Worm (Caenorhabditis elegans): ENCODE results near the gene F57G4.10.
"Not testable (repeated sequence)": the region's sequence is repeated elsewhere in the genome, so short reads cannot be mapped to it uniquely, and the experiment has no call there.

Gene F57G4.10

ce11 chrV:17628566-17628965, at the start of gene F57G4.10:
F57G4.10 (plus strand) TSS chrV:17628866.
- TF ChIP-seq tbx-37 (GFP tag; conservative IDR thresholded peaks at IDR 0.05): no peak
- TF ChIP-seq flt-1 (GFP tag; IDR thresholded peaks at IDR 0.05): no peak
- no peak for TF ChIP-seq tra-4 (tag; optimal IDR thresholded peaks at IDR 0.05)
- no peak for TF ChIP-seq hmbx-1 (tag; optimal IDR thresholded peaks at IDR 0.05)
- no peak for TF ChIP-seq hnd-1 (tag; optimal IDR thresholded peaks at IDR 0.05)
- no peak for TF ChIP-seq aly-1 (tag; optimal IDR thresholded peaks at IDR 0.05)
- TF ChIP-seq sea-1 (GFP tag; conservative IDR thresholded peaks at IDR 0.05): no peak
- no peak for TF ChIP-seq ama-1 (optimal IDR thresholded peaks at IDR 0.05)
- no peak for TF ChIP-seq ets-7 (tag; optimal IDR thresholded peaks at IDR 0.05)
- no peak for TF ChIP-seq F13C5.2 (tag; optimal IDR thresholded peaks at IDR 0.05)
- TF ChIP-seq pes-1 (GFP tag; IDR thresholded peaks at IDR 0.05): no peak
- TF ChIP-seq tbx-11 (GFP tag; IDR thresholded peaks at IDR 0.05): no peak
- no peak for TF ChIP-seq scrt-1 (GFP tag; IDR thresholded peaks at IDR 0.05)
- no peak for TF ChIP-seq B0310.2 (tag; optimal IDR thresholded peaks at IDR 0.05)
- TF ChIP-seq hmg-4 (GFP tag; optimal IDR thresholded peaks at IDR 0.05): no peak
- no peak for TF ChIP-seq ceh-13 (GFP tag; optimal IDR thresholded peaks at IDR 0.05)
- no peak for TF ChIP-seq ceh-36 (tag; optimal IDR thresholded peaks at IDR 0.05)

DNA sequence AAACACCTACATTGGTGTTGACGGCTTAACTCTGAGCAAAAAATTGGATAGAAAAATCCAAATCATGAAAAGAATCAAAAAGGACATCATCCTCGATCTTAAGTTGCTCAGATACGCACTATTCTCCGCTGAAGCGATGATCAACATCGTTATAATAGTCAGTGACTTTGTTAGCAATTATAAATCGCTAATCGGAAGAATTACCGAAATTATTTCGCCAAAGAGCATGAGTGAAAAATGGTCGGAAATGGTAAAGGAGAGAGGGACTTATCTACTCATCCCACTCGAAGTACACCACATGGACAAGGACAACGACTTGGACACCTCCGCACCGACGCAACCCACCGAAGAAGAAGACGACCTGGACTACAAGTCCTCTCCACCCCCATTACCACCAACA, 48.6 kb upstream of the F57G4.10 start:
- TF ChIP-seq hmg-4 (GFP tag; optimal IDR thresholded peaks at IDR 0.05): no peak

ce11 chrV:17584352-17584843, 44.3 kb upstream of the F57G4.10 start, which contains the start of gene fbxa-133:
fbxa-133 (plus strand) TSS chrV:17584793.
- not testable (repeated sequence) for TF ChIP-seq ceh-13 (GFP tag; optimal IDR thresholded peaks at IDR 0.05); tbx-37 (GFP tag; conservative IDR thresholded peaks at IDR 0.05); flt-1 (GFP tag; IDR thresholded peaks at IDR 0.05)

ce11 chrV:17595691-17596090, 33.0 kb upstream of the F57G4.10 start:
- no peak for TF ChIP-seq hnd-1 (tag; optimal IDR thresholded peaks at IDR 0.05)
- TF ChIP-seq scrt-1 (GFP tag; IDR thresholded peaks at IDR 0.05): no peak
- no peak for TF ChIP-seq hmg-4 (GFP tag; optimal IDR thresholded peaks at IDR 0.05)
- no peak for TF ChIP-seq ama-1 (optimal IDR thresholded peaks at IDR 0.05)
- no peak for TF ChIP-seq tra-4 (tag; optimal IDR thresholded peaks at IDR 0.05)
- TF ChIP-seq ceh-36 (tag; optimal IDR thresholded peaks at IDR 0.05): no peak
- no peak for TF ChIP-seq aly-1 (tag; optimal IDR thresholded peaks at IDR 0.05)
- TF ChIP-seq B0310.2 (tag; optimal IDR thresholded peaks at IDR 0.05): no peak
- no peak for TF ChIP-seq flt-1 (GFP tag; IDR thresholded peaks at IDR 0.05)
- no peak for TF ChIP-seq F13C5.2 (tag; optimal IDR thresholded peaks at IDR 0.05)
- no peak for TF ChIP-seq tbx-11 (GFP tag; IDR thresholded peaks at IDR 0.05)
- TF ChIP-seq ceh-13 (GFP tag; optimal IDR thresholded peaks at IDR 0.05): no peak
- no peak for TF ChIP-seq ets-7 (tag; optimal IDR thresholded peaks at IDR 0.05)
- TF ChIP-seq hmbx-1 (tag; optimal IDR thresholded peaks at IDR 0.05): no peak
- no peak for TF ChIP-seq tbx-37 (GFP tag; conservative IDR thresholded peaks at IDR 0.05)
- TF ChIP-seq pes-1 (GFP tag; IDR thresholded peaks at IDR 0.05): no peak
- TF ChIP-seq sea-1 (GFP tag; conservative IDR thresholded peaks at IDR 0.05): no peak

- TF ChIP-seq tbx-37 (GFP tag; conservative IDR thresholded peaks at IDR 0.05): no peak
- no peak for TF ChIP-seq hnd-1 (tag; optimal IDR thresholded peaks at IDR 0.05)
- TF ChIP-seq flt-1 (GFP tag; IDR thresholded peaks at IDR 0.05): no peak
- no peak for TF ChIP-seq tbx-11 (GFP tag; IDR thresholded peaks at IDR 0.05)
- no peak for TF ChIP-seq ceh-13 (GFP tag; optimal IDR thresholded peaks at IDR 0.05)
- TF ChIP-seq sea-1 (GFP tag; conservative IDR thresholded peaks at IDR 0.05): no peak
- TF ChIP-seq aly-1 (tag; optimal IDR thresholded peaks at IDR 0.05): no peak
- no peak for TF ChIP-seq tra-4 (tag; optimal IDR thresholded peaks at IDR 0.05)
- no peak for TF ChIP-seq hmg-4 (GFP tag; optimal IDR thresholded peaks at IDR 0.05)
- no peak for TF ChIP-seq ama-1 (optimal IDR thresholded peaks at IDR 0.05)
- no peak for TF ChIP-seq B0310.2 (tag; optimal IDR thresholded peaks at IDR 0.05)
- TF ChIP-seq hmbx-1 (tag; optimal IDR thresholded peaks at IDR 0.05): no peak
- TF ChIP-seq ets-7 (tag; optimal IDR thresholded peaks at IDR 0.05): no peak
- no peak for TF ChIP-seq F13C5.2 (tag; optimal IDR thresholded peaks at IDR 0.05)
- TF ChIP-seq scrt-1 (GFP tag; IDR thresholded peaks at IDR 0.05): no peak
- no peak for TF ChIP-seq ceh-36 (tag; optimal IDR thresholded peaks at IDR 0.05)
Observed at ce11 chrV:17598810-17599209, 29.9 kb upstream of the F57G4.10 start, which contains the start of gene Y6G8.2. Y6G8.2 (minus strand) TSS chrV:17598956.

- TF ChIP-seq B0310.2 (tag; optimal IDR thresholded peaks at IDR 0.05): no peak
- no peak for TF ChIP-seq hnd-1 (tag; optimal IDR thresholded peaks at IDR 0.05)
- TF ChIP-seq ets-7 (tag; optimal IDR thresholded peaks at IDR 0.05): no peak
- no peak for TF ChIP-seq hmg-4 (GFP tag; optimal IDR thresholded peaks at IDR 0.05)
- TF ChIP-seq tbx-11 (GFP tag; IDR thresholded peaks at IDR 0.05): no peak
- no peak for TF ChIP-seq F13C5.2 (tag; optimal IDR thresholded peaks at IDR 0.05)
- TF ChIP-seq ceh-13 (GFP tag; optimal IDR thresholded peaks at IDR 0.05): no peak
- no peak for TF ChIP-seq flt-1 (GFP tag; IDR thresholded peaks at IDR 0.05)
- no peak for TF ChIP-seq ceh-36 (tag; optimal IDR thresholded peaks at IDR 0.05)
- TF ChIP-seq pes-1 (GFP tag; IDR thresholded peaks at IDR 0.05): no peak
Observed at ce11 chrV:17601520-17601919, 27.1 kb upstream of the F57G4.10 start, which contains the start of gene ztf-25. ztf-25 (plus strand) TSS chrV:17601820.

DNA sequence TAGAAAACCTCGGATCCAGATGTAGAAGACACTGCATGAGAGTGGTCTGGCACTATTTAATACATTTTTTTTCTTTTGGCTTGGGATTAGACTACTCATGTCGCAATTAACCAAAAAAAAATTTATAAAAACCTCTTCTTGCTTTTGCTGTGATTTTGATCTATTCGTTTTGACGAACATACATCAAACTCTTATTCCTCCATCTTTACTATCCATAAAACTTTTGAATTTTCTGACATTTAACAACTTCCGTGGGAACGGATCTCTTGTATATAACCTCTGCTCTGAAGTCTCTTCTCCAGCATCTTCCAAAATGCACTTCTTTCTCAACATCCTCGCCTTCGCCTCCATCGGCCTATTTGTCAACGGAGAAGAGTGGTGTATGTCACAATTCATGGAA, 22.6 kb upstream of the F57G4.10 start, which contains the start of gene Y6G8.16:
TSS of gene Y6G8.16 (plus strand) at position 301 of the 400 bp plus-strand sequence.
- not testable (repeated sequence) for TF ChIP-seq ets-7 (tag; optimal IDR thresholded peaks at IDR 0.05); hnd-1 (tag; optimal IDR thresholded peaks at IDR 0.05); ceh-13 (GFP tag; optimal IDR thresholded peaks at IDR 0.05)

ce11 chrV:17607797-17608196, 20.9 kb upstream of the F57G4.10 start, which contains the start of gene srz-91:
srz-91 (plus strand) TSS chrV:17608097.
- TF ChIP-seq ets-7 (tag; optimal IDR thresholded peaks at IDR 0.05): no peak
- no peak for TF ChIP-seq aly-1 (tag; optimal IDR thresholded peaks at IDR 0.05)
- no peak for TF ChIP-seq scrt-1 (GFP tag; IDR thresholded peaks at IDR 0.05)
- TF ChIP-seq tra-4 (tag; optimal IDR thresholded peaks at IDR 0.05): no peak
- TF ChIP-seq hmg-4 (GFP tag; optimal IDR thresholded peaks at IDR 0.05): no peak
